Worm (Caenorhabditis elegans) whole organism, young adult: ENCODE data around the gene K10D11.7.

Experiments
- F37B4.10 ChIP-seq: fragments of 200-800 bp; sonication (Bioruptor generic); IDR thresholded peaks from 2 replicates; pipeline ENCODE4 v1.3.6; 2022; ENCODE audit warnings: missing genetic modification characterization, missing compliant biosample characterization
- aptf-2 ChIP-seq: fragments of 200-800 bp; sonication (Bioruptor generic); conservative IDR thresholded peaks from 2 replicates; pipeline ENCODE4 v1.3.6; 2022; ENCODE audit warnings: missing genetic modification reagents, missing genetic modification characterization, missing compliant biosample characterization
- atf-7 ChIP-seq: sonication (generic microtip); optimal IDR thresholded peaks from 2 replicates; lab custom pipeline; 2017; ENCODE audit warnings: mild to moderate bottlenecking, missing genetic modification characterization, missing compliant biosample characterization
- lsy-27 ChIP-seq: sonication (generic microtip); optimal IDR thresholded peaks from 2 replicates; lab custom pipeline; 2017; ENCODE audit warnings: missing genetic modification characterization, mild to moderate bottlenecking, missing compliant biosample characterization, antibody characterized with exemption, missing genotype, borderline replicate concordance; ENCODE audit not compliant: insufficient read depth
- madf-6 ChIP-seq: fragments of 200-800 bp; sonication (Bioruptor generic); IDR thresholded peaks from 2 replicates; pipeline ENCODE4 v1.3.6; 2022; ENCODE audit warnings: missing genetic modification reagents, missing genetic modification characterization, missing compliant biosample characterization
- nfya-2 ChIP-seq: fragments of 200-800 bp; sonication (Bioruptor generic); IDR thresholded peaks from 2 replicates; pipeline ENCODE4 v1.3.6; 2022; ENCODE audit warnings: missing genetic modification reagents, missing genetic modification characterization, missing compliant biosample characterization
- nhr-179 ChIP-seq: sonication (generic microtip); optimal IDR thresholded peaks from 2 replicates; lab custom pipeline; 2016; ENCODE audit warnings: mild to moderate bottlenecking, missing genetic modification characterization, missing compliant biosample characterization
- pha-4 ChIP-seq: fragments of 150-350 bp; sonication (generic microtip); optimal IDR thresholded peaks from 2 replicates; lab custom pipeline; 2014; ENCODE audit warnings: missing biosample characterization, missing genetic modification reagents, missing genetic modification characterization
- sea-2 ChIP-seq: fragments of 200-800 bp; sonication (Bioruptor generic); IDR thresholded peaks from 2 replicates; pipeline ENCODE4 v1.3.6; 2022; ENCODE audit warnings: missing genetic modification characterization, missing compliant biosample characterization
- sptf-2 ChIP-seq: fragments of 200-800 bp; sonication (Bioruptor generic); optimal IDR thresholded peaks from 2 replicates; lab custom pipeline; 2018; ENCODE audit warnings: mild to moderate bottlenecking, missing genetic modification characterization, missing compliant biosample characterization
- unc-130 ChIP-seq: sonication (generic microtip); optimal IDR thresholded peaks from 2 replicates; lab custom pipeline; 2016; ENCODE audit warnings: missing genetic modification reagents, missing genetic modification characterization, missing compliant biosample characterization

DNA sequence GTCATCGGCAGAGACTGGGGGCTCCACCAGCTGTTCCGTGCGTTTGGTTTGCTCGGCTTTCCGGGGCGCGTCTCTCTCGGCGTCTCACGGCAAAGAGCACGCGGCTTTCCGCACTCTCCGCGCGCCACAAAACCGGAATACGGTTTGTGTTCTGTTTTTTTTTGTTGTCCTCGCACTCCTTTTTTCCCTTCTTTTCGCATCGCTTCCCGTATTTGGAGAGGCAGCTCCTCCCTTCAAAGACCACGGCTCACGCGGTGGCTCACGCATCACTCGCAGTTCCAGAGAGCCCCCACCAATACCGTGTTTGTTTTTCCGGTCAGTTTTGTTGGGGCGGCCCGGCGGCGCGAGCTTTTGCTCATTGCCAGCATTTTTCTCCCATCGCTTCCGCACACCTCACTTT lies 27.1 kb upstream of the K10D11.7 start:
- no peak for TF ChIP-seq nhr-179 (tag; lab: Kevin White, UChicago)
- TF ChIP-seq lsy-27 (tag; lab: Kevin White, UChicago) = no peak
- TF ChIP-seq madf-6 (GFP tag; lab: Robert Waterston, UW) = no peak
- TF ChIP-seq pha-4 (tag; lab: Kevin White, UChicago) = no peak
- TF ChIP-seq aptf-2 = no peak
- TF ChIP-seq unc-130 (GFP tag; lab: Kevin White, UChicago) = no peak
- TF ChIP-seq sptf-2 (GFP tag; lab: Kevin White, UChicago) = no peak
- no peak for TF ChIP-seq sea-2 (GFP tag; lab: Robert Waterston, UW)
- TF ChIP-seq F37B4.10 (GFP tag; lab: Robert Waterston, UW) = no peak
- no peak for TF ChIP-seq atf-7 (tag; lab: Kevin White, UChicago)
- TF ChIP-seq nfya-2 (GFP tag; lab: Robert Waterston, UW) = no peak
